Worm (Caenorhabditis elegans) whole organism, L4 larva: ENCODE results near the gene srbc-2.

Source experiments
- mxl-2 ChIP-seq: fragments of 200-800 bp; sonication (Bioruptor generic); conservative IDR thresholded peaks from 2 replicates; pipeline ENCODE4 v1.3.6; 2022; ENCODE audit warnings: missing genetic modification reagents, missing genetic modification characterization, missing compliant biosample characterization
- nhr-76 ChIP-seq: fragments of 150-350 bp; optimal IDR thresholded peaks from 2 replicates; lab custom pipeline; 2014; ENCODE audit warnings: missing biosample characterization, missing genetic modification characterization
- snpc-4 ChIP-seq: fragments of 150-350 bp; optimal IDR thresholded peaks from 2 replicates; lab custom pipeline; 2014; ENCODE audit warnings: missing biosample characterization, missing genetic modification characterization
- unc-62 ChIP-seq, 3 experiments: fragments of 150-350 bp in 1 of 3; sonication (generic microtip); optimal IDR thresholded peaks in 2 of 3; peaks in 1 of 3; 1 replicate in 1 of 3; 2 replicates in 2 of 3; lab custom pipeline; 2014 to 2017; ENCODE audit warnings: missing biosample characterization in 3 of 3, missing genetic modification characterization in 3 of 3, missing genetic modification reagents in 3 of 3, missing genotype in 1 of 3

DNA sequence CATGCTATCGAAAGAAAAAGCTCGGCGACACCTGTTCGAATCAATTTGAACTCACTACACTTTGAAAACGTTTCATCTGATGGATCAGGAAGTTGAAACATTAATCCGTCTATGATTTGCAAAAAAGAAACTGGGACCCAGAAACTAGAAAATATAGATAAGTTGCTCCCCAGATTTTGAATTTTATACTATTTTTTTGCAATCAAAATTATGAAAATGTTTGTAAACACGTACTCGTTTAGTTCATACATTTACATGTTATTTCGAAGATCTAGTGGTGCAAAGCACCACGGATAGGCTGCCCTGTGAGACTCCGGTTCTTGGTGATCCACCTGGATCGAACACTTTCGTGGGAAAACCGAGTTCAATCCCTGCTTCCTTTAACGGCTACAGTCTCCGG, 35.0 kb downstream of the srbc-2 start, which contains the start of gene C17B7.10:
- TF ChIP-seq nhr-76 (tag; lab: Kevin White, UChicago) (no peak), mxl-2 (GFP tag; lab: Robert Waterston, UW) (no peak), unc-62 (GFP tag; optimal IDR thresholded peaks at IDR 0.05 in 1 of 2; lab: Kevin White, UChicago) (no peak), unc-62 (tag; optimal IDR thresholded peaks at IDR 0.05; lab: Kevin White, UChicago) (no peak), snpc-4 (tag; lab: Kevin White, UChicago) (no peak)
